Worm (Caenorhabditis elegans) whole organism, early embryonic: ENCODE data around the gene F13H10.1.

ENCODE experiments used
- F13C5.2 ChIP-seq: sonication (generic microtip); optimal IDR thresholded peaks from 2 replicates; lab custom pipeline; 2017; ENCODE audit warnings: mild to moderate bottlenecking, missing genetic modification characterization, inconsistent platforms, missing compliant biosample characterization
- aly-1 ChIP-seq: sonication (generic microtip); optimal IDR thresholded peaks from 2 replicates; lab custom pipeline; 2016; ENCODE audit warnings: missing genetic modification characterization, missing compliant biosample characterization
- ama-1 ChIP-seq: fragments of 150-350 bp; optimal IDR thresholded peaks from 2 replicates; lab custom pipeline; 2014
- ceh-13 ChIP-seq: fragments of 200-800 bp; sonication (Bioruptor generic); optimal IDR thresholded peaks from 2 replicates; lab custom pipeline; 2018; ENCODE audit warnings: mild to moderate bottlenecking, missing genetic modification characterization, missing compliant biosample characterization
- ets-7 ChIP-seq: sonication (generic microtip); optimal IDR thresholded peaks from 2 replicates; lab custom pipeline; 2016; ENCODE audit warnings: missing genotype, missing genetic modification characterization, missing compliant biosample characterization
- flt-1 ChIP-seq: fragments of 200-800 bp; sonication (Bioruptor generic); IDR thresholded peaks from 2 replicates; pipeline ENCODE4 v1.3.6; 2022; ENCODE audit warnings: missing genetic modification characterization, missing compliant biosample characterization
- hmbx-1 ChIP-seq: sonication (generic microtip); optimal IDR thresholded peaks from 2 replicates; lab custom pipeline; 2016; ENCODE audit warnings: mild to moderate bottlenecking, missing genetic modification characterization, missing compliant biosample characterization
- hmg-4 ChIP-seq: fragments of 200-800 bp; sonication (Bioruptor generic); optimal IDR thresholded peaks from 2 replicates; lab custom pipeline; 2018; ENCODE audit warnings: mild to moderate bottlenecking, missing genetic modification characterization, missing compliant biosample characterization
- pes-1 ChIP-seq: fragments of 200-800 bp; sonication (Bioruptor generic); IDR thresholded peaks from 2 replicates; pipeline ENCODE4 v1.3.6; 2022; ENCODE audit warnings: missing genetic modification reagents, missing genetic modification characterization, missing compliant biosample characterization
- scrt-1 ChIP-seq: fragments of 200-800 bp; sonication (Bioruptor generic); IDR thresholded peaks from 2 replicates; pipeline ENCODE4 v1.3.6; 2022; ENCODE audit warnings: missing genetic modification characterization, missing compliant biosample characterization
- sea-1 ChIP-seq: fragments of 200-800 bp; sonication (Bioruptor generic); conservative IDR thresholded peaks from 2 replicates; pipeline ENCODE4 v1.3.6; 2022; ENCODE audit warnings: missing genetic modification characterization, missing compliant biosample characterization
- tbx-37 ChIP-seq: fragments of 200-800 bp; sonication (Bioruptor generic); conservative IDR thresholded peaks from 2 replicates; pipeline ENCODE4 v1.3.6; 2022; ENCODE audit warnings: missing genetic modification reagents, missing genetic modification characterization, missing compliant biosample characterization
- tra-4 ChIP-seq: sonication (generic microtip); optimal IDR thresholded peaks from 2 replicates; lab custom pipeline; 2017; ENCODE audit warnings: missing genetic modification characterization, missing compliant biosample characterization

DNA sequence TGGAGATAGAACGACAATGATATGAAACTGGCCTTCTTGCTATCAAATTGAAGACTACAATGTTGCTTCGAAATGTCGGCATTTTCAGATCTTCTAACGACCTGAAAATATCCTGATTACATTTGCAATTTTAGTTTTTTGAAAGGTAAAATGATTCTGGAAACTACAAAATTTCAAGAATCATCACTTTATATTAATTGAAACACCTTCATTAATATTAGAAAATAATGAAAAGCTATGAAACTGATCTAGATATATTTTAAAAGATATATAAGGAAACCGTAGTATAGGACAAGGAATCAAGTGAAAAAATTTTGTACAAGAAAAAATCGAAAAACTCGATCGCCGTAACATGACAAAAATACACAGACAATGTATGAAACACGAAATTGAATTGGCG is 7.5 kb downstream of the F13H10.1 start, which contains the start of gene ndx-9:
- TF ChIP-seq hmbx-1 (tag; lab: Kevin White, UChicago) (no peak), pes-1 (GFP tag; lab: Robert Waterston, UW) (no peak), hmg-4 (GFP tag; lab: Kevin White, UChicago) (no peak), tbx-37 (no peak), sea-1 (no peak), flt-1 (GFP tag; lab: Robert Waterston, UW) (no peak), ceh-13 (GFP tag; lab: Kevin White, UChicago) (no peak), tra-4 (tag; lab: Kevin White, UChicago) (no peak), ets-7 (tag; lab: Kevin White, UChicago) (no peak), ama-1 (no peak), F13C5.2 (tag; lab: Kevin White, UChicago) (no peak), aly-1 (no peak), scrt-1 (GFP tag; lab: Robert Waterston, UW) (no peak)
